Fruit fly (Drosophila melanogaster): Measurements from ENCODE around the gene Poxm.

Poxm gene

DNA sequence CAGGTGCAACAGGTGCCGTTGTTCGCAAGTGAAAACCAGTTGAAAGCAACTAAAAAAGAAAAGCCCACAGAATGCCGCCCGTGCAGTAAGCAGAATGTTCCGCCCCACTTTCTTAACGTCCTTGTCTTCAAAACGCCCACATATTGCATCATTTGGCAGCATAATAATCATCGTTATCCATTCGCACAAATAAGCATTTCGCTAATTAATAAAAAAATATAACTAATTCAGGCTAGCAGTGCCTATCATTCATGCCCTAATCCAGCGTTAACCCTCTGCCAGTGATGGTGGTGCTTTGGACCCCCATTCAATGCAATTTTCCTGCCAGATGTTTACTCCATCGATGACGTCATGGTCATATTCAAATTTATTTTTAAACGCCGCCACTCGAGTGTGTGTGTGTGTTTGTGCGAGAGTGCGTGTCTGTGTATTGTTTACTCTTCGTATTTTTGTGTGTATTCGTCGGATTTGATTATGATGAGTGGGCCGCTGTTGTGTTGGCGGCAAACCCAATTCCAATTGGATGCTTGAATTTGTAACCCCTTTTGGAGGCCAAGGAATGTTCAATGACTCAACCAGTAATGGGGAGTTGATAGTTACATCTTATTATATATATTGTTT lies 23.9 kb upstream of the Poxm start (continued):
- TF ChIP-seq her (GFP tag; optimal IDR thresholded peaks at IDR 0.05) (no peak), corto (GFP tag; optimal IDR thresholded peaks at IDR 0.05) (no peak), chinmo (GFP tag; IDR thresholded peaks at IDR 0.05; ENCODE audit: partially characterized antibody) (peak; percentile 85; the same call in 2 of the 4 replicates), sr (GFP tag; IDR thresholded peaks at IDR 0.05) (peak; percentile 89), Hey (tag; optimal IDR thresholded peaks at IDR 0.05) (no peak), Deaf1 (tag; optimal IDR thresholded peaks at IDR 0.05) (peak; percentile 69), Sox100B (GFP tag; optimal IDR thresholded peaks at IDR 0.05) (no peak), CG1603 (tag; optimal IDR thresholded peaks at IDR 0.05) (peak; percentile 22), Rfx (GFP tag; IDR thresholded peaks at IDR 0.05) (no peak; the same call in 1 of the 2 replicates), CG18011 (GFP tag; optimal IDR thresholded peaks at IDR 0.05) (no peak), CG8359 (GFP tag; optimal IDR thresholded peaks at IDR 0.05; ENCODE audit: borderline replicate concordance) (no peak), Rx (GFP tag; IDR thresholded peaks at IDR 0.05) (no peak), CG13775 (GFP tag; optimal IDR thresholded peaks at IDR 0.05) (no peak), chif (GFP tag; optimal IDR thresholded peaks at IDR 0.05) (no peak), Atf-2 (GFP tag; optimal IDR thresholded peaks at IDR 0.05) (no peak), Abd-B (GFP tag; optimal IDR thresholded peaks at IDR 0.05) (no peak), H15 (GFP tag; IDR thresholded peaks at IDR 0.05) (no peak), Elba2 (GFP tag; optimal IDR thresholded peaks at IDR 0.05) (peak; percentile 2), Nf-YC (tag; optimal IDR thresholded peaks at IDR 0.05) (peak; percentile 73), CG6813 (GFP tag; optimal IDR thresholded peaks at IDR 0.05) (peak; percentile 14), HLH3B (GFP tag; IDR thresholded peaks at IDR 0.05) (no peak), psq (GFP tag; optimal IDR thresholded peaks at IDR 0.05) (no peak), lov (optimal IDR thresholded peaks at IDR 0.05) (no peak), lov (GFP tag; IDR thresholded peaks at IDR 0.05) (no peak), CG13296 (GFP tag; optimal IDR thresholded peaks at IDR 0.05) (no peak), dysf (GFP tag; IDR thresholded peaks at IDR 0.05) (no peak), Dip3 (GFP tag; optimal IDR thresholded peaks at IDR 0.05) (no peak), CG4282 (GFP tag; optimal IDR thresholded peaks at IDR 0.05) (no peak), CG10543 (GFP tag; optimal IDR thresholded peaks at IDR 0.05) (peak; percentile 71), ttk (GFP tag; IDR thresholded peaks at IDR 0.05) (no peak), zen2 (GFP tag; IDR thresholded peaks at IDR 0.05; ENCODE audit: partially characterized antibody) (no peak), Doc3 (GFP tag; IDR thresholded peaks at IDR 0.05; ENCODE audit: partially characterized antibody) (no peak), sens (GFP tag) (peak; percentile 59), Hr3 (GFP tag; optimal IDR thresholded peaks at IDR 0.05) (no peak), CG18476 (GFP tag; optimal IDR thresholded peaks at IDR 0.05) (no peak), CG10147 (GFP tag; optimal IDR thresholded peaks at IDR 0.05) (no peak), CG17612 (GFP tag; IDR thresholded peaks at IDR 0.05) (no peak), Hsf (GFP tag; optimal IDR thresholded peaks at IDR 0.05) (no peak), NfI (GFP tag; optimal IDR thresholded peaks at IDR 0.05) (peak; percentile 25), CG1529 (GFP tag; optimal IDR thresholded peaks at IDR 0.05) (no peak), chm (GFP tag; IDR thresholded peaks at IDR 0.05) (no peak), Fer3 (tag; optimal IDR thresholded peaks at IDR 0.05) (no peak), nau (GFP tag; optimal IDR thresholded peaks at IDR 0.05) (no peak), cwo (GFP tag; optimal IDR thresholded peaks at IDR 0.05) (no peak), onecut (GFP tag; IDR thresholded peaks at IDR 0.05) (no peak), CG34422 (GFP tag; IDR thresholded peaks at IDR 0.05) (peak; percentile 28; the same call in 1 of the 3 replicates), gsb (GFP tag; IDR thresholded peaks at IDR 0.05) (no peak), disco-r (GFP tag; optimal IDR thresholded peaks at IDR 0.05) (no peak), CG8944 (GFP tag; optimal IDR thresholded peaks at IDR 0.05) (no peak), twi (tag; optimal IDR thresholded peaks at IDR 0.05) (peak; percentile 72), CG34224 (GFP tag; IDR thresholded peaks at IDR 0.05; ENCODE audit: partially characterized antibody) (no peak)
